Worm (Caenorhabditis elegans): Measurements from ENCODE around the gene rpl-18.

The rpl-18 gene

ce11 chrIV:13782319-13782718, 4.7 kb downstream of the rpl-18 start:
- no peak for TF ChIP-seq nhr-11 (tag; optimal IDR thresholded peaks at IDR 0.05)
- no peak for TF ChIP-seq sea-2 (GFP tag; optimal IDR thresholded peaks at IDR 0.05)
- no peak for TF ChIP-seq mdl-1 (tag; optimal IDR thresholded peaks at IDR 0.05)
- TF ChIP-seq fkh-10 (GFP tag; optimal IDR thresholded peaks at IDR 0.05): no peak

- TF ChIP-seq ama-1 (optimal IDR thresholded peaks at IDR 0.05): peak; percentile 30
- peak; percentile 30 for TF ChIP-seq hmg-11 (tag; optimal IDR thresholded peaks at IDR 0.05)
- TF ChIP-seq ceh-28 (tag; optimal IDR thresholded peaks at IDR 0.05): peak; percentile 45
- TF ChIP-seq nhr-23 (tag; optimal IDR thresholded peaks at IDR 0.05): peak; percentile 22
- TF ChIP-seq elt-2 (tag; optimal IDR thresholded peaks at IDR 0.05): peak; percentile 51
- TF ChIP-seq nfya-1 (tag; optimal IDR thresholded peaks at IDR 0.05; ENCODE audit: insufficient read depth): peak; percentile 77
- no peak for TF ChIP-seq nhr-28 (tag; optimal IDR thresholded peaks at IDR 0.05)
- TF ChIP-seq pha-4 (tag; optimal IDR thresholded peaks at IDR 0.05): peak; percentile 62
- TF ChIP-seq nhr-25 (tag; optimal IDR thresholded peaks at IDR 0.05): peak; percentile 20
- TF ChIP-seq lin-15B (tag; optimal IDR thresholded peaks at IDR 0.05): peak; percentile 77
- TF ChIP-seq lin-39 (tag; optimal IDR thresholded peaks at IDR 0.05): no peak
- no peak for TF ChIP-seq snpc-4 (tag; optimal IDR thresholded peaks at IDR 0.05)
These were observed 5.8 kb downstream of the rpl-18 start, which contains the start of gene iscu-1 for ce11 chrIV:13783237-13784012. Gene iscu-1 (plus strand): TSS chrIV:13783962.

- TF ChIP-seq nhr-25 (tag; optimal IDR thresholded peaks at IDR 0.05) (peak; percentile 2), ama-1 (optimal IDR thresholded peaks at IDR 0.05) (peak; percentile 72), hmg-11 (tag; optimal IDR thresholded peaks at IDR 0.05) (no peak)
These were observed 7.1 kb downstream of the rpl-18 start for ce11 chrIV:13784774-13785173.

DNA sequence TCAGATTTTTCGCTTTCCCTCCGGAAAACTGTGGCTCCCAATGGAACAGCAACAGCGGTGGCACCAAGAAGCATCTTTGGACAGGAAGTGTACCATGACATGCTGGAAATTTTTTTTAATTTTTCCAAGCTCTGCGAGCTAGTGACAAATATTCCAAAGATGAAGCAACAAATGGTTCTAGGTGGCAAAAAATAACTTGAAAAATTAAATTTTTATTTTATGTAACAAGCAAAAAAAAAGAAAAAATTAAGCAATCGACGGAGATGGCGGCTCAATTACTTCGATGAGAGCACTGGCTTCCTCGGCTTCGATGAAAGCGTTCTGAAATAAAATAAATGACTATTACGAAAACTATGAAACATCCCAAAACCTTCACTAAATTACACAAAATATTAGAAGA, 7.9 kb downstream of the rpl-18 start, which contains the start of gene lact-9:
TSS of gene lact-9 (minus strand) at position 101 of the 400 bp plus-strand sequence.
- TF ChIP-seq nhr-77 (tag; optimal IDR thresholded peaks at IDR 0.05): no peak
- TF ChIP-seq ama-1 (optimal IDR thresholded peaks at IDR 0.05): peak; percentile 5
- no peak for TF ChIP-seq nhr-28 (tag; optimal IDR thresholded peaks at IDR 0.05)

DNA sequence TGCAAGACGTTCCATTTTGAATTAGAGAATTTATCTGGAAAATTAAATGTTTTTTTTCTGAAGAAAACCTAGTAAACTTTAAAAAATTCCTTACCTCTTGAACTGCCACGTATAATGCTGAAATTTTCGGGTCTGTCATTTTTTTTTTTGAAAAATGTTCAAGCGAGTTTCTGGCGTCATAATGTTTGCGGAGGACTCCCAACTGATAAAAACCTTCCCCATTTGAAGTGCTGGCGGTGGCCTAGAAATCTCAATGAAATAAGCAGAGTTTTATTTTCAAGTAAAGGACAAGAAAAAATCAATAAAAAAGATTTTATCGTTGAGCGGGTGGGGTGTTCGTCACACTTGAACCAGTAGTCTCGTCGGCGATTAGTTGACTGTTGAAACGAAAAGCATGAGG, 9.0 kb downstream of the rpl-18 start, which contains the start of gene icap-1:
TSS of gene icap-1 (minus strand) at position 272 of the 400 bp plus-strand sequence.
- no peak for TF ChIP-seq ZK546.5 (tag; optimal IDR thresholded peaks at IDR 0.05)
- no peak for TF ChIP-seq tbx-2 (tag; optimal IDR thresholded peaks at IDR 0.05)
- no peak for TF ChIP-seq jun-1 (tag; optimal IDR thresholded peaks at IDR 0.05)
- peak; percentile 35 for TF ChIP-seq pha-4 (tag; optimal IDR thresholded peaks at IDR 0.05)
- TF ChIP-seq elt-2 (tag; optimal IDR thresholded peaks at IDR 0.05): peak; percentile 35
- no peak for TF ChIP-seq nhr-28 (tag; optimal IDR thresholded peaks at IDR 0.05)
- TF ChIP-seq unc-62 (GFP tag; optimal IDR thresholded peaks at IDR 0.05): no peak
- TF ChIP-seq nfya-1 (tag; optimal IDR thresholded peaks at IDR 0.05; ENCODE audit: insufficient read depth): peak; percentile 23
- peak; percentile 29 for TF ChIP-seq hmg-11 (tag; optimal IDR thresholded peaks at IDR 0.05)
- TF ChIP-seq fkh-10 (GFP tag; optimal IDR thresholded peaks at IDR 0.05): no peak
- TF ChIP-seq zag-1 (tag; optimal IDR thresholded peaks at IDR 0.05): no peak
- no peak for TF ChIP-seq skn-1 (tag; optimal IDR thresholded peaks at IDR 0.05)
- TF ChIP-seq egl-5 (tag; optimal IDR thresholded peaks at IDR 0.05): no peak
- no peak for TF ChIP-seq aly-2 (tag; optimal IDR thresholded peaks at IDR 0.05)
- TF ChIP-seq ceh-28 (tag; optimal IDR thresholded peaks at IDR 0.05): peak; percentile 32
- no peak for TF ChIP-seq nhr-67 (tag; optimal IDR thresholded peaks at IDR 0.05)
- no peak for TF ChIP-seq eor-1 (tag; optimal IDR thresholded peaks at IDR 0.05)
- no peak for TF ChIP-seq elt-3 (tag; optimal IDR thresholded peaks at IDR 0.05)

ce11 chrIV:13788652-13789051, 11.0 kb downstream of the rpl-18 start, which contains the start of the genes sas-6 and Y45F10D.7:
Gene sas-6 (minus strand): TSS chrIV:13788731.
Gene Y45F10D.7 (plus strand): TSS chrIV:13788907.
- TF ChIP-seq sea-2 (GFP tag; optimal IDR thresholded peaks at IDR 0.05) (no peak), nhr-237 (tag; optimal IDR thresholded peaks at IDR 0.05) (no peak), jun-1 (tag; optimal IDR thresholded peaks at IDR 0.05) (no peak), nhr-11 (tag; optimal IDR thresholded peaks at IDR 0.05) (no peak), hmg-11 (tag; optimal IDR thresholded peaks at IDR 0.05) (peak; percentile 74), nhr-77 (tag; optimal IDR thresholded peaks at IDR 0.05) (no peak), nhr-25 (tag; optimal IDR thresholded peaks at IDR 0.05) (peak; percentile 61), daf-12 (tag; optimal IDR thresholded peaks at IDR 0.05) (no peak), nfya-1 (tag; optimal IDR thresholded peaks at IDR 0.05; ENCODE audit: insufficient read depth) (peak; percentile 94), fkh-2 (tag; optimal IDR thresholded peaks at IDR 0.05) (no peak), pqm-1 (tag; optimal IDR thresholded peaks at IDR 0.05) (peak; percentile 5), ZK546.5 (tag; optimal IDR thresholded peaks at IDR 0.05) (no peak), nhr-23 (tag; optimal IDR thresholded peaks at IDR 0.05) (peak; percentile 59), snpc-4 (tag; optimal IDR thresholded peaks at IDR 0.05) (peak; percentile 75), elt-3 (tag; optimal IDR thresholded peaks at IDR 0.05) (no peak), mdl-1 (tag; optimal IDR thresholded peaks at IDR 0.05) (no peak), elt-2 (tag; optimal IDR thresholded peaks at IDR 0.05) (peak; percentile 5), skn-1 (tag; optimal IDR thresholded peaks at IDR 0.05) (peak; percentile 11), mml-1 (tag; optimal IDR thresholded peaks at IDR 0.05) (no peak), elt-1 (tag; optimal IDR thresholded peaks at IDR 0.05) (no peak), egl-27 (tag; optimal IDR thresholded peaks at IDR 0.05) (no peak), tbx-2 (tag; optimal IDR thresholded peaks at IDR 0.05) (no peak), nhr-28 (tag; optimal IDR thresholded peaks at IDR 0.05) (no peak), lsy-12 (tag; optimal IDR thresholded peaks at IDR 0.05) (peak; percentile 12), ceh-16 (tag; optimal IDR thresholded peaks at IDR 0.05) (no peak), lin-15B (tag; optimal IDR thresholded peaks at IDR 0.05) (peak; percentile 81), nhr-67 (tag; optimal IDR thresholded peaks at IDR 0.05) (no peak), ztf-4 (tag; optimal IDR thresholded peaks at IDR 0.05) (no peak)
